Fruit fly (Drosophila melanogaster) whole organism, wandering third instar larva: ENCODE measurements around the gene CG33061.

Source experiments
- CG32264 ChIP-seq: fragments of 200-800 bp; sonication (Bioruptor generic); optimal IDR thresholded peaks from 2 replicates; lab custom pipeline; 2016; ENCODE audit warnings: missing biosample characterization, missing genetic modification characterization
- CrebA ChIP-seq: fragments of 200-800 bp; sonication (Bioruptor generic); optimal IDR thresholded peaks from 2 replicates; lab custom pipeline; 2016; ENCODE audit warnings: missing biosample characterization, mild to moderate bottlenecking, missing genetic modification characterization, borderline replicate concordance
- Dif ChIP-seq: fragments of 200-275, 200-300 bp; sonication (Bioruptor generic); optimal IDR thresholded peaks from 2 replicates; lab custom pipeline; 2018; ENCODE audit warnings: missing biosample characterization, missing genetic modification characterization; ENCODE audit not compliant: partially characterized antibody
- GATAd ChIP-seq: sonication (Bioruptor generic); optimal IDR thresholded peaks from 2 replicates; lab custom pipeline; 2016; ENCODE audit warnings: missing biosample characterization, missing genetic modification characterization
- HLH106 ChIP-seq: fragments of 200-800 bp; optimal IDR thresholded peaks from 3 replicates; lab custom pipeline; 2019; ENCODE audit warnings: missing biosample characterization, mild to moderate bottlenecking, missing genetic modification characterization, moderate library complexity
- Hnf4 ChIP-seq: fragments of 200-800 bp; sonication (Bioruptor generic); optimal IDR thresholded peaks from 2 replicates; lab custom pipeline; 2016; ENCODE audit warnings: missing biosample characterization, mild to moderate bottlenecking, missing genetic modification characterization
- Hr78 ChIP-seq: fragments of >200 bp; optimal IDR thresholded peaks from 2 replicates; lab custom pipeline; 2017; ENCODE audit warnings: missing biosample characterization, missing genetic modification characterization
- Hr83 ChIP-seq: fragments of 200-300 bp; sonication (Bioruptor generic); optimal IDR thresholded peaks from 2 replicates; lab custom pipeline; 2016; ENCODE audit warnings: missing biosample characterization, mild to moderate bottlenecking, missing genetic modification characterization, moderate library complexity; ENCODE audit not compliant: poor library complexity, severe bottlenecking
- Mio ChIP-seq: sonication (Bioruptor generic); optimal IDR thresholded peaks from 2 replicates; lab custom pipeline; 2016; ENCODE audit warnings: missing biosample characterization, missing genetic modification characterization
- Myc ChIP-seq: fragments of >200 bp; optimal IDR thresholded peaks from 2 replicates; lab custom pipeline; 2017
- N ChIP-seq: fragments of >200 bp; optimal IDR thresholded peaks from 2 replicates; lab custom pipeline; 2018; ENCODE audit warnings: missing biosample characterization, missing external identifiers, missing genetic modification characterization
- Rel ChIP-seq, 2 experiments: fragments of 200-800 bp; sonication (Bioruptor generic) in 1 of 2; optimal IDR thresholded peaks; 2 replicates in 1 of 2; 3 replicates in 1 of 2; lab custom pipeline; 2016 to 2019; ENCODE audit warnings: mild to moderate bottlenecking in 2 of 2, missing biosample characterization in 2 of 2, missing genetic modification characterization in 2 of 2, moderate library complexity in 1 of 2
- Vsx2 ChIP-seq: fragments of 200-300, 225-300 bp; sonication (Bioruptor generic); optimal IDR thresholded peaks from 2 replicates; lab custom pipeline; 2018; ENCODE audit warnings: missing biosample characterization, missing genetic modification characterization; ENCODE audit not compliant: partially characterized antibody
- brk ChIP-seq: fragments of 200-800 bp; sonication (Bioruptor generic); optimal IDR thresholded peaks from 2 replicates; lab custom pipeline; 2016; ENCODE audit warnings: missing biosample characterization, mild to moderate bottlenecking, missing genetic modification characterization
- dl ChIP-seq, 2 experiments: fragments of 175-275, 200-275 bp in 1 of 2; fragments of 200-275 bp in 1 of 2; sonication (Bioruptor generic); optimal IDR thresholded peaks; lab custom pipeline; 2018; ENCODE audit warnings: mild to moderate bottlenecking in 2 of 2, missing biosample characterization in 2 of 2, missing genetic modification characterization in 2 of 2, moderate library complexity in 2 of 2; ENCODE audit not compliant: partially characterized antibody in 2 of 2, insufficient read depth in 1 of 2
- dmrt93B ChIP-seq: fragments of 200-800 bp; sonication (Bioruptor generic); optimal IDR thresholded peaks from 2 replicates; lab custom pipeline; 2018; ENCODE audit warnings: missing biosample characterization, mild to moderate bottlenecking, missing genetic modification characterization
- dsf ChIP-seq: sonication (Bioruptor generic); optimal IDR thresholded peaks from 2 replicates; lab custom pipeline; 2016; ENCODE audit warnings: missing biosample characterization, missing genetic modification characterization, borderline replicate concordance
- ey ChIP-seq: fragments of 200-800 bp; sonication (Bioruptor generic); optimal IDR thresholded peaks from 2 replicates; lab custom pipeline; 2016; ENCODE audit warnings: missing biosample characterization, missing genetic modification characterization
- foxo ChIP-seq, 2 experiments: fragments of 200-800 bp; sonication (Bioruptor generic); optimal IDR thresholded peaks; 2 replicates in 1 of 2; 3 replicates in 1 of 2; lab custom pipeline; 2016 to 2017; ENCODE audit warnings: missing biosample characterization in 2 of 2, missing genetic modification characterization in 2 of 2
- fru ChIP-seq: fragments of 200-800 bp; sonication (Bioruptor generic); optimal IDR thresholded peaks from 3 replicates; lab custom pipeline; 2016; ENCODE audit warnings: missing biosample characterization, mild to moderate bottlenecking, missing genetic modification characterization
- h ChIP-seq: fragments of 200-800 bp; sonication (Bioruptor generic); optimal IDR thresholded peaks from 3 replicates; lab custom pipeline; 2016; ENCODE audit warnings: missing biosample characterization, mild to moderate bottlenecking, missing genetic modification characterization
- jim ChIP-seq: fragments of 175-275, 200-325 bp; sonication (Bioruptor generic); optimal IDR thresholded peaks from 2 replicates; lab custom pipeline; 2016; ENCODE audit warnings: missing biosample characterization, mild to moderate bottlenecking, missing genetic modification characterization
- lola ChIP-seq: fragments of >200 bp; optimal IDR thresholded peaks from 2 replicates; lab custom pipeline; 2017; ENCODE audit warnings: missing biosample characterization, missing genetic modification characterization
- pan ChIP-seq: fragments of >200 bp; optimal IDR thresholded peaks from 2 replicates; lab custom pipeline; 2017
- rgr ChIP-seq: fragments of 200-800 bp; sonication (Bioruptor generic); optimal IDR thresholded peaks from 3 replicates; lab custom pipeline; 2016; ENCODE audit warnings: missing biosample characterization, mild to moderate bottlenecking, missing genetic modification characterization
- sage ChIP-seq: fragments of 200-800 bp; sonication (Bioruptor generic); optimal IDR thresholded peaks from 2 replicates; lab custom pipeline; 2016; ENCODE audit warnings: missing biosample characterization, mild to moderate bottlenecking, missing genetic modification characterization
- sv ChIP-seq: fragments of 200-800 bp; sonication (Bioruptor generic); optimal IDR thresholded peaks from 3 replicates; lab custom pipeline; 2016; ENCODE audit warnings: missing biosample characterization, missing genetic modification characterization
- tai ChIP-seq: sonication (Bioruptor generic); optimal IDR thresholded peaks from 2 replicates; lab custom pipeline; 2016; ENCODE audit warnings: missing biosample characterization, missing genetic modification characterization
- usp ChIP-seq: fragments of >200 bp; optimal IDR thresholded peaks from 2 replicates; lab custom pipeline; 2017; ENCODE audit warnings: missing biosample characterization, missing genetic modification characterization
- woc ChIP-seq: sonication (Bioruptor generic); optimal IDR thresholded peaks from 2 replicates; lab custom pipeline; 2016; ENCODE audit warnings: missing biosample characterization, mild to moderate bottlenecking, missing genetic modification characterization

The CG33061 gene

DNA sequence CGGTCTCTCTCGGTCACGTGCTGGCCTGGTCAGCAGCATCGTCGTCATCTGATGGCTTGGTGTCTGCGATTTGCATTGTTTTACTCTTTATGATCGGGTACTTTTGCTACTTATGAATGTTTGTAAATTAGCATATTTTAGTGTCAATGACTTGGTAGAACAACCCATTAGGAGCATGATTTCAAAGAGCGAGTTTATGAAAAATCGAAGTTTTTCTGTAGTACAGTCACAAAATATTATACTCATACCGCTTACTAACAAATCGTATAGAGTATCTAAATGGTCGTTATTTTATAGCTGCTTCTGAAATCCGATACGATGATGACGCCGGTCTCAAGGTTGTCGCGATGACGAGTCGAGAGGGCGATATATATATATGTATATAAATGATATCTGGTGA lies 43.3 kb upstream of the CG33061 start (continued):
- TF ChIP-seq foxo (GFP tag; optimal IDR thresholded peaks at IDR 0.05; lab: Kevin White, UChicago) (peak in 1 of 2 experiments; percentile 36), Hr83 (GFP tag; lab: Kevin White, UChicago) (no peak), Vsx2 (GFP tag; lab: Kevin White, UChicago) (no peak), lola (GFP tag; lab: Kevin White, UChicago) (no peak), ey (GFP tag; lab: Kevin White, UChicago) (peak; percentile 32), Rel (GFP tag; optimal IDR thresholded peaks at IDR 0.05; lab: Kevin White, UChicago) (no peak), Rel (tag; optimal IDR thresholded peaks at IDR 0.05; lab: Kevin White, UChicago) (no peak), rgr (GFP tag; lab: Kevin White, UChicago) (peak; percentile 51), jim (GFP tag; lab: Kevin White, UChicago) (no peak), Mio (no peak), CrebA (GFP tag; lab: Kevin White, UChicago) (no peak), tai (GFP tag; lab: Kevin White, UChicago) (no peak), usp (no peak)

DNA sequence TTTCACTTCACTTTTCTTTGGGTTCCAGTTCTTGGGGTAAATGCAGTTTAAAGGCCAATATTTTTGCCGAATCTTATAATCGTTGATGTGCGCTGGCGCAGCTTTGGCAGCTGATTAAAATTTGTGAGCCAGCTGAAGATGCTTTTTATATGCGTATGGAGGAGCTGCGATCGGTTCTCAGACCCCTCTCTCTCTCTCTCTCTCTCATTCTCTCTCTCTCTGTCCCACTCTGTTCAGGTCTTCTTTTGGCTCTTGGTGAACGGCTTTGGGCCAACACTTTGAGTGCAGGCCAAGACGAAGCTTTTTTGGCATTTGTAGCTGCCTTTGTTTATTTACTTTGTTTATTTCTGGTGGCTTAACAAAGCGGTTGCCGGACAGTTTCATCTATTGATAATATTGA lies 41.3 kb upstream of the CG33061 start, which contains the start of gene CG13046:
Gene CG13046, minus strand, starts transcription at position 101 of the 400 bp plus-strand sequence.
- TF ChIP-seq brk (GFP tag; lab: Kevin White, UChicago) (no peak), dsf (GFP tag; lab: Kevin White, UChicago) (no peak), Rel (GFP tag; optimal IDR thresholded peaks at IDR 0.05; lab: Kevin White, UChicago) (no peak), Rel (tag; optimal IDR thresholded peaks at IDR 0.05; lab: Kevin White, UChicago) (no peak)

DNA sequence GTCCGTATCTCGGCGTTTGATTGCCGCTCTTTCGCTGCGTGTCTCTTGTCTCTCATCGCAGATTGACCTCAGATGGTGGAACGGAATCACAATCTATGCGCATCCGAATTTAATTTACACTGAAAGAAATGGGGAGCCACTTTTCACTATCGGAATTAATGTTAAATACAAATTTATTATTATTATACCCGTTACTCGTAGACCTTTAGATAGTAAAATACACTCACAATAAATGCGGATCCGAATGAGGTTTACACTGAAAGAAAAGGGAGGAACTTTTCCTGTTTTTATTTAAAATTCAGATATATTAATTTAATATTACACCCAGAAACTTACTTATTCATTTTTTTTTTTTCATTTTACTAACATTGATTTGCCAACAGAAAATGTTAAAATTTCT lies 40.5 kb upstream of the CG33061 start:
- TF ChIP-seq Rel (GFP tag; optimal IDR thresholded peaks at IDR 0.05; lab: Kevin White, UChicago), result no peak
- no peak for TF ChIP-seq Rel (tag; optimal IDR thresholded peaks at IDR 0.05; lab: Kevin White, UChicago)
- no peak for TF ChIP-seq dsf (GFP tag; lab: Kevin White, UChicago)
- peak in 1 of 2 experiments; percentile 9 for TF ChIP-seq foxo (GFP tag; optimal IDR thresholded peaks at IDR 0.05; lab: Kevin White, UChicago)
- no peak for TF ChIP-seq jim (GFP tag; lab: Kevin White, UChicago)
- no peak for TF ChIP-seq h (GFP tag; lab: Kevin White, UChicago)

DNA sequence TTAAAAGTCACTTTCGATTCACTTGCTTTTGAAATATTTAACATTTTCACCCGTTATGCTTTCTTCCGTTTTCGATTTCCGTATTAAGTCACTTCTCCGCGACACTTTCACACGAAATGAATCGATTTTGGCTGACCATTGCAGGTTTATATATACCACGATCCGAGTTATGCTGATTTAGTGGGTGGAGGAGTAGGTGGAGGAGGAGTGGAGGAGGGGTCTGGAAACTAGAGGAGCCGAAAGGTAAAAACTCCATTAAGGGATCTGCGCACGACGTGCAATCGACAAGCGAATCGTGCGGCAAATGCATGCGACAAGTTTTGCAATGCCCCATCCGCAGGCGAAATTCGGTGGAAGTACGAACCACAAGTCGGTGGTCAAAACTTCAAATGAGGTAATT lies 38.7 kb upstream of the CG33061 start, which contains the start of gene CG13045:
Gene CG13045, minus strand, starts transcription at position 101 of the 400 bp plus-strand sequence.
- no peak for TF ChIP-seq dmrt93B
- TF ChIP-seq jim (GFP tag; lab: Kevin White, UChicago), result no peak
- TF ChIP-seq Myc (lab: Kevin White, UChicago), result no peak
- TF ChIP-seq Hr78 (GFP tag; lab: Kevin White, UChicago), result no peak
- no peak for TF ChIP-seq sage (GFP tag; lab: Kevin White, UChicago)
- TF ChIP-seq ey (GFP tag; lab: Kevin White, UChicago), result no peak
- TF ChIP-seq Dif (GFP tag; lab: Kevin White, UChicago), result no peak
- no peak for TF ChIP-seq dl (GFP tag; optimal IDR thresholded peaks at IDR 0.05; lab: Kevin White, UChicago; ENCODE audit: insufficient read depth in 1 of 2, partially characterized antibody in 2 of 2)
- no peak for TF ChIP-seq lola (GFP tag; lab: Kevin White, UChicago)
- no peak for TF ChIP-seq Hr83 (GFP tag; lab: Kevin White, UChicago)
- TF ChIP-seq h (GFP tag; lab: Kevin White, UChicago), result no peak
- TF ChIP-seq fru, result no peak
- no peak for TF ChIP-seq sv (GFP tag; lab: Kevin White, UChicago)
- TF ChIP-seq Hnf4 (GFP tag; lab: Kevin White, UChicago), result no peak
- TF ChIP-seq GATAd (GFP tag; lab: Kevin White, UChicago), result no peak
- no peak for TF ChIP-seq rgr (GFP tag; lab: Kevin White, UChicago)
- no peak for TF ChIP-seq foxo (GFP tag; optimal IDR thresholded peaks at IDR 0.05; lab: Kevin White, UChicago)
- TF ChIP-seq CG32264 (GFP tag; lab: Kevin White, UChicago), result no peak

DNA sequence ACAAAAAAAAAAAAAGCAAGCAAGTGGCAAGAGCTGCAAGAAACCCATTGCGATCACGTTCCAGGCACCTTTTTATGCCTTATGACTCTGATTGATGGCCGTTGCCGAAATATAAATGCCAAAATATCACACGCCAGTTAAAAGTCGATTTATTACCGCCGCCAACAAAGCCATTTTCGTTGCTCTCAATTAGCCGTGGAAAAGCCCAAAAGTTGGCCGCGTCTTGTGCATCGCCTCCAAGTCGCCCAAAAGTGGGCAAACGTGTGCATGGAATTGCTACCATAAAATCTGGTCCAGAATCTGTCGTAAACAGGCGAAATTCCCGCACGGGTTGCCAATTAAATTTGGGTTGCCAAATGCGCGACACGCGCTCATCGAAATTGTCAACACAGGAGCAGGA lies 37.9 kb upstream of the CG33061 start:
- no peak for TF ChIP-seq Hnf4 (GFP tag; lab: Kevin White, UChicago)
- TF ChIP-seq pan (lab: Kevin White, UChicago), result no peak
- no peak for TF ChIP-seq Hr83 (GFP tag; lab: Kevin White, UChicago)
- no peak for TF ChIP-seq sage (GFP tag; lab: Kevin White, UChicago)
- peak; percentile 32 for TF ChIP-seq N (GFP tag; lab: Kevin White, UChicago)
- no peak for TF ChIP-seq Rel (GFP tag; optimal IDR thresholded peaks at IDR 0.05; lab: Kevin White, UChicago)
- TF ChIP-seq Rel (tag; optimal IDR thresholded peaks at IDR 0.05; lab: Kevin White, UChicago), result no peak
- TF ChIP-seq fru, result no peak
- no peak for TF ChIP-seq GATAd (GFP tag; lab: Kevin White, UChicago)
- TF ChIP-seq tai (GFP tag; lab: Kevin White, UChicago), result no peak
- TF ChIP-seq brk (GFP tag; lab: Kevin White, UChicago), result no peak
- no peak for TF ChIP-seq CrebA (GFP tag; lab: Kevin White, UChicago)
- TF ChIP-seq lola (GFP tag; lab: Kevin White, UChicago), result peak; percentile 51
- no peak for TF ChIP-seq woc
- peak; percentile 88 for TF ChIP-seq Vsx2 (GFP tag; lab: Kevin White, UChicago)
- TF ChIP-seq Dif (GFP tag; lab: Kevin White, UChicago), result no peak
- no peak for TF ChIP-seq HLH106 (tag; lab: Kevin White, UChicago)
- peak; percentile 76 for TF ChIP-seq Myc (lab: Kevin White, UChicago)
